Fruit fly (Drosophila melanogaster): ENCODE data around the gene CG10584.

CG10584 gene

dm6 chr3L:21010846-21011607 lies 20.1 kb downstream of the CG10584 start (continued):
- TF ChIP-seq CG15336 (GFP tag; IDR thresholded peaks at IDR 0.05): peak; percentile 67
- peak; percentile 69 for TF ChIP-seq achi (GFP tag; optimal IDR thresholded peaks at IDR 0.05)
- TF ChIP-seq Met (GFP tag; optimal IDR thresholded peaks at IDR 0.05): peak; percentile 68
- peak; percentile 67 for TF ChIP-seq svp (GFP tag)
- peak; percentile 46 for TF ChIP-seq pdm3 (GFP tag; optimal IDR thresholded peaks at IDR 0.05)
- peak; percentile 61 for TF ChIP-seq esn (GFP tag; optimal IDR thresholded peaks at IDR 0.05)
- peak in 1 of 2 experiments; percentile 75 for TF ChIP-seq salr (GFP tag; optimal IDR thresholded peaks at IDR 0.05)
- TF ChIP-seq CG6276 (GFP tag; optimal IDR thresholded peaks at IDR 0.05): peak; percentile 49
- TF ChIP-seq CG6854 (GFP tag; optimal IDR thresholded peaks at IDR 0.05): no peak
- peak; percentile 66 for TF ChIP-seq CG4318 (GFP tag; optimal IDR thresholded peaks at IDR 0.05)
- TF ChIP-seq net (GFP tag; optimal IDR thresholded peaks at IDR 0.05): peak; percentile 57
- TF ChIP-seq CG11294 (GFP tag; IDR thresholded peaks at IDR 0.05): no peak
- TF ChIP-seq spab (GFP tag; optimal IDR thresholded peaks at IDR 0.05): no peak
- peak; percentile 54; the same call in 2 of the 3 replicates for TF ChIP-seq eg (GFP tag; IDR thresholded peaks at IDR 0.05)
- peak; percentile 46 for TF ChIP-seq Hr39 (GFP tag; optimal IDR thresholded peaks at IDR 0.05)
- peak; percentile 37 for TF ChIP-seq Lpt (GFP tag; optimal IDR thresholded peaks at IDR 0.05)

DNA sequence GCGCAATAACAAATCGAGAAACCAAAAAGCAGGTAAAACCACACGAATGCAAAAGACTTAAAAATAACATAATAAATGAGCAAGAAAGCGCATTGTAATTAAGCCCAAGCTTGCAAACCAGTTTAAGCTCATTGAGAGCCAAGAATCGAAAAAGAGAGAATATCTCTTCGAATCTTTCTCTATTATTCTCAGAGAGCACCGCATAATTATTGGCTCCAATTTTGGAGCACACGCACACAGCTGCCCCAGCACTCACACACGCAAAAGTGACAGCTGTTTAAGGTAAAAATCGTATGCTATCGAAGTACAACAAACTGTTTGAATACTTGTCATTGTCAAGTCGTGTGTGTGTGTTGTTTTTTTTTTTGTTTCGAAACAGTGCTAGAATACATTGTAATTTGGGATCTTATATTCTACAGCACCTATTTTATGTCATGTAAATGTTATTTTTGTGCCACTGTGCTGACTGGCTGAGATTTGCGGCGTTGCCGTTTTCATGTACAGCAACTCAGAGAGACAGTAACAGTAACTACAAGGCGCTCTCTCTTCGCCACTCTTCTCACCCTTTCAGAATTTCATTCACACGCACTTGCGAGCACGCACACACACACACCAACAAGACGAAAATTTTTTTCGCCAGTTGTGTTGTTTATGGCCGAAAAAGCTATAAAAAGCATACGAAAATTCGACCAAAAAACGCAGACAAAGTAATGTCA lies 21.6 kb downstream of the CG10584 start:
- TF ChIP-seq Met (GFP tag; optimal IDR thresholded peaks at IDR 0.05): peak; percentile 88
- peak; percentile 62 for TF ChIP-seq CG11762 (GFP tag; optimal IDR thresholded peaks at IDR 0.05; ENCODE audit: insufficient read depth)
- peak; percentile 27 for TF ChIP-seq CG4318 (GFP tag; optimal IDR thresholded peaks at IDR 0.05)
- TF ChIP-seq CG10669 (GFP tag; optimal IDR thresholded peaks at IDR 0.05): peak; percentile 60
- TF ChIP-seq CG10631 (GFP tag; optimal IDR thresholded peaks at IDR 0.05): peak; percentile 78
- TF ChIP-seq net (GFP tag; optimal IDR thresholded peaks at IDR 0.05): peak; percentile 78
- TF ChIP-seq pdm3 (GFP tag; optimal IDR thresholded peaks at IDR 0.05): peak; percentile 84
- TF ChIP-seq fkh (GFP tag; optimal IDR thresholded peaks at IDR 0.05): no peak
- TF ChIP-seq Sox102F (GFP tag; optimal IDR thresholded peaks at IDR 0.05): peak; percentile 89
- peak; percentile 34 for TF ChIP-seq spab (GFP tag; optimal IDR thresholded peaks at IDR 0.05)
- peak; percentile 88 for TF ChIP-seq esn (GFP tag; optimal IDR thresholded peaks at IDR 0.05)
- peak; percentile 91 for TF ChIP-seq svp (GFP tag)
- TF ChIP-seq CG16779 (tag; optimal IDR thresholded peaks at IDR 0.05): peak; percentile 68
- peak; percentile 33 to 75 for TF ChIP-seq salr (GFP tag; optimal IDR thresholded peaks at IDR 0.05)
- TF ChIP-seq CG8319 (GFP tag; optimal IDR thresholded peaks at IDR 0.05): peak; percentile 66
- peak; percentile 76 for TF ChIP-seq dsx (GFP tag; optimal IDR thresholded peaks at IDR 0.05; ENCODE audit: poor library complexity, severe bottlenecking)
- peak; percentile 7 for TF ChIP-seq Blimp-1 (GFP tag; optimal IDR thresholded peaks at IDR 0.05)
- TF ChIP-seq CG8119 (GFP tag; IDR thresholded peaks at IDR 0.05): peak; percentile 82; the same call in 2 of the 3 replicates
- no peak for TF ChIP-seq CG6854 (GFP tag; optimal IDR thresholded peaks at IDR 0.05)
- TF ChIP-seq CG6276 (GFP tag; optimal IDR thresholded peaks at IDR 0.05): peak; percentile 68
- TF ChIP-seq CG6792 (GFP tag; optimal IDR thresholded peaks at IDR 0.05): peak; percentile 78
- peak; percentile 87 for TF ChIP-seq achi (GFP tag; optimal IDR thresholded peaks at IDR 0.05)
- peak; percentile 62 for TF ChIP-seq CG11902 (GFP tag; optimal IDR thresholded peaks at IDR 0.05)
- peak; percentile 22 to 43 for TF ChIP-seq ss (GFP tag; optimal IDR thresholded peaks at IDR 0.05)
- peak; percentile 89 for TF ChIP-seq Sox14 (GFP tag; optimal IDR thresholded peaks at IDR 0.05)
- TF ChIP-seq CG11294 (GFP tag; IDR thresholded peaks at IDR 0.05): peak; percentile 69
- TF ChIP-seq CG6163 (GFP tag; IDR thresholded peaks at IDR 0.05): peak; percentile 91
- peak; percentile 80 for TF ChIP-seq CG34406 (GFP tag; optimal IDR thresholded peaks at IDR 0.05)
- peak; percentile 78 for TF ChIP-seq acj6 (GFP tag; optimal IDR thresholded peaks at IDR 0.05)
- peak; percentile 85 for TF ChIP-seq topi (GFP tag; optimal IDR thresholded peaks at IDR 0.05)
- TF ChIP-seq CG32006 (GFP tag; optimal IDR thresholded peaks at IDR 0.05): peak; percentile 73
- peak; percentile 78 for TF ChIP-seq CG8632 (GFP tag; optimal IDR thresholded peaks at IDR 0.05)
- TF ChIP-seq Ets21C (GFP tag; optimal IDR thresholded peaks at IDR 0.05): peak; percentile 74
- TF ChIP-seq Hr39 (GFP tag; optimal IDR thresholded peaks at IDR 0.05): peak; percentile 85
- peak; percentile 82 for TF ChIP-seq Smox (GFP tag; optimal IDR thresholded peaks at IDR 0.05)
- TF ChIP-seq CG7368 (GFP tag; optimal IDR thresholded peaks at IDR 0.05): peak; percentile 60
- TF ChIP-seq Eip75B (GFP tag; optimal IDR thresholded peaks at IDR 0.05): peak; percentile 87
- peak; percentile 69 for TF ChIP-seq Hr4 (GFP tag; optimal IDR thresholded peaks at IDR 0.05)
- peak; percentile 26 for TF ChIP-seq CG9139 (GFP tag; optimal IDR thresholded peaks at IDR 0.05)
- peak; percentile 71 for TF ChIP-seq OdsH (GFP tag; optimal IDR thresholded peaks at IDR 0.05)
- TF ChIP-seq fd59A (GFP tag; optimal IDR thresholded peaks at IDR 0.05): peak; percentile 12
